Fruit fly (Drosophila melanogaster): ENCODE results near the gene CG13728.

CG13728 gene

DNA sequence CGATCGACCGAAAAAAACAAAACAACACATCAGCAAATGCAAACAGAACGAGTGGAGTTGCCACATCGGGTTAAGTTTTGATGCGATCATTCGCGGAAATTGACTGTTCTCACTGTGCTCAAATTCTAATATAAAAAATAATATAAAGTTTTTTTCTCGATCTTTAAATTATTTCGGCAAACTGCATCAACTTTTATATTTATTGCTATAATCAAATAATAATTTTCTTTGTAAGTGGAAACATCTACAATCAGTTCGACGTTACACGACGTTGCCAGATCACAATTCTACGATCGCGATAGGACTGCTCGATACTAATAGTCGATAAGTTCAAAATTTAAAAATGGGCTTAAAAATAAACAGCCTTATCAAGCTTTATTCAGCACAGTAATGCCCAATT, 46.3 kb upstream of the CG13728 start, which contains the start of gene Gorab (continued):
- TF ChIP-seq Myb (GFP tag; optimal IDR thresholded peaks at IDR 0.05), result peak; percentile 80
- TF ChIP-seq MTF-1 (GFP tag; optimal IDR thresholded peaks at IDR 0.05; ENCODE audit: borderline replicate concordance), result peak; percentile 60
- no peak for TF ChIP-seq CG1603 (tag; optimal IDR thresholded peaks at IDR 0.05)
- TF ChIP-seq CkIIα-i1 (GFP tag; IDR thresholded peaks at IDR 0.05), result no peak
- TF ChIP-seq Trl (optimal IDR thresholded peaks at IDR 0.05), result no peak
- peak; percentile 4 for TF ChIP-seq Trl (GFP tag; optimal IDR thresholded peaks at IDR 0.05)
- TF ChIP-seq exex (tag; optimal IDR thresholded peaks at IDR 0.05), result peak; percentile 45
- peak; percentile 46 for TF ChIP-seq CG4282 (GFP tag; optimal IDR thresholded peaks at IDR 0.05)
- TF ChIP-seq zfh1 (GFP tag; IDR thresholded peaks at IDR 0.05), result peak; percentile 97
- TF ChIP-seq sug (tag; optimal IDR thresholded peaks at IDR 0.05), result peak; percentile 74
- TF ChIP-seq Antp (GFP tag; optimal IDR thresholded peaks at IDR 0.05), result peak; percentile 7
- TF ChIP-seq CG4424 (GFP tag; optimal IDR thresholded peaks at IDR 0.05), result peak; percentile 87
- TF ChIP-seq croc (GFP tag; conservative IDR thresholded peaks at IDR 0.05), result peak; percentile 86
- peak; percentile 72 for TF ChIP-seq CHES-1-like (GFP tag; optimal IDR thresholded peaks at IDR 0.05)
- TF ChIP-seq CG15073 (GFP tag; optimal IDR thresholded peaks at IDR 0.05), result peak; percentile 71
- TF ChIP-seq CG11504 (tag; optimal IDR thresholded peaks at IDR 0.05), result peak; percentile 87
- peak; percentile 28 for TF ChIP-seq CG6683 (GFP tag; optimal IDR thresholded peaks at IDR 0.05)
- TF ChIP-seq CG9437 (GFP tag; optimal IDR thresholded peaks at IDR 0.05), result peak; percentile 58
- no peak for TF ChIP-seq ash1 (GFP tag; optimal IDR thresholded peaks at IDR 0.05)
- peak; percentile 90 for TF ChIP-seq CG16815 (GFP tag; optimal IDR thresholded peaks at IDR 0.05)
- TF ChIP-seq trh (GFP tag; optimal IDR thresholded peaks at IDR 0.05), result peak; percentile 72
- peak; percentile 55 for TF ChIP-seq repo (GFP tag; optimal IDR thresholded peaks at IDR 0.05)
- no peak for TF ChIP-seq TFAM (GFP tag; optimal IDR thresholded peaks at IDR 0.05)
- no peak for TF ChIP-seq fd102C (GFP tag; optimal IDR thresholded peaks at IDR 0.05)
- peak; percentile 60 for TF ChIP-seq CG7928 (GFP tag; optimal IDR thresholded peaks at IDR 0.05)
- no peak for TF ChIP-seq pfk (GFP tag; optimal IDR thresholded peaks at IDR 0.05)
- TF ChIP-seq crp (GFP tag; optimal IDR thresholded peaks at IDR 0.05), result peak in 1 of 2 experiments; percentile 70
- TF ChIP-seq nerfin-1 (tag; optimal IDR thresholded peaks at IDR 0.05), result peak; percentile 54
- peak; percentile 37 for TF ChIP-seq CG5180 (GFP tag; optimal IDR thresholded peaks at IDR 0.05)
- TF ChIP-seq CG34422 (GFP tag; IDR thresholded peaks at IDR 0.05), result peak; percentile 97
- peak; percentile 91 for TF ChIP-seq Hr3 (GFP tag; optimal IDR thresholded peaks at IDR 0.05)
- TF ChIP-seq ap (GFP tag; IDR thresholded peaks at IDR 0.05), result peak; percentile 96
- peak; percentile 52; the same call in 1 of the 2 replicates for TF ChIP-seq CG10321 (GFP tag; IDR thresholded peaks at IDR 0.05)
- 0 out of 2 replicates have a peak, but pooled peaks have one; percentile 45 for TF ChIP-seq ham (GFP tag; IDR thresholded peaks at IDR 0.05)
- peak; percentile 90 for TF ChIP-seq lbe (GFP tag; optimal IDR thresholded peaks at IDR 0.05)
- no peak for TF ChIP-seq CG12769 (tag; optimal IDR thresholded peaks at IDR 0.05)
- TF ChIP-seq Lhr (GFP tag; optimal IDR thresholded peaks at IDR 0.05), result peak; percentile 83
- peak; percentile 52 for TF ChIP-seq gsb-n (tag; optimal IDR thresholded peaks at IDR 0.05)
- TF ChIP-seq emc (GFP tag; optimal IDR thresholded peaks at IDR 0.05), result peak; percentile 38
- TF ChIP-seq disco-r (GFP tag; optimal IDR thresholded peaks at IDR 0.05), result no peak
- TF ChIP-seq CG2202 (tag; optimal IDR thresholded peaks at IDR 0.05), result peak; percentile 57
- peak; percentile 35 for TF ChIP-seq CG10274 (GFP tag; optimal IDR thresholded peaks at IDR 0.05)
- peak; percentile 88 for TF ChIP-seq tin (GFP tag; optimal IDR thresholded peaks at IDR 0.05)
- TF ChIP-seq CG12744 (GFP tag; optimal IDR thresholded peaks at IDR 0.05), result peak; percentile 81
- TF ChIP-seq Bgb (GFP tag; IDR thresholded peaks at IDR 0.05; ENCODE audit: partially characterized antibody), result peak; percentile 56
- no peak for TF ChIP-seq zen2 (GFP tag; IDR thresholded peaks at IDR 0.05; ENCODE audit: partially characterized antibody)
- peak; percentile 56; the same call in 1 of the 2 replicates for TF ChIP-seq bbx (GFP tag; IDR thresholded peaks at IDR 0.05; ENCODE audit: partially characterized antibody)
- peak; percentile 88 for TF ChIP-seq CG9727 (GFP tag; optimal IDR thresholded peaks at IDR 0.05)
- TF ChIP-seq CG18619 (GFP tag; optimal IDR thresholded peaks at IDR 0.05), result peak; percentile 74
- peak; percentile 98 for TF ChIP-seq slbo (GFP tag; IDR thresholded peaks at IDR 0.05)

Measured in whole organism, embryonic.